Worm (Caenorhabditis elegans): ENCODE data around the gene acs-20.

The acs-20 gene

DNA sequence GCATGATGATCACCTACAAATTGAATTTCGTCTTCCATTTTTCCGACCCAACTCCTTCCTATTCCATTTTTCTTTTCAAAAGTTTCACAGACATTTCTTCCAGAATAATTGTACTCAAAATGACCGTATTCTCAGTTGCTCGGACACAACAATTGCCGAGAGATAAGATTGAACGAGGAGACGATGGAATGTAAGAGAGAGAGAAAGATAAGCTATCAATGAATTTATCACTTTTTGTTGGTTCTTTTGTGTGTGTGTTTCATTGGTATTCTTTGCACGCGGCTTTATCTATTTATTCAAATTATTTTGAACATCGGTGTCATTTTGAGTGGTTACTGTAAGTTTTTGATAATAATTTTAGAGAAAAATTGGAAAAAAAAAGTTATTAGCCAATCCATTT lies 21.9 kb upstream of the acs-20 start, which contains the start of gene ugt-65:
TSS of gene ugt-65 (plus strand) at position 229 of the 400 bp plus-strand sequence.
- TF ChIP-seq elt-1 (tag; optimal IDR thresholded peaks at IDR 0.05): no peak
- TF ChIP-seq crh-2 (tag; optimal IDR thresholded peaks at IDR 0.05): peak; percentile 15
- peak; percentile 71 for TF ChIP-seq fos-1 (tag; optimal IDR thresholded peaks at IDR 0.05)
- TF ChIP-seq blmp-1 (tag; optimal IDR thresholded peaks at IDR 0.05; ENCODE audit: insufficient read depth): no peak
- no peak for TF ChIP-seq R02D3.7 (tag; optimal IDR thresholded peaks at IDR 0.05)
- peak; percentile 86 for TF ChIP-seq sma-9 (GFP tag; optimal IDR thresholded peaks at IDR 0.05)
- TF ChIP-seq sma-9 (tag; optimal IDR thresholded peaks at IDR 0.05): no peak
- TF ChIP-seq nhr-21 (tag; optimal IDR thresholded peaks at IDR 0.05): no peak
- no peak for TF ChIP-seq elt-3 (tag; optimal IDR thresholded peaks at IDR 0.05)
- no peak for TF ChIP-seq gmeb-1 (tag; optimal IDR thresholded peaks at IDR 0.05)
- peak; percentile 6 for TF ChIP-seq F13H6.1 (tag; optimal IDR thresholded peaks at IDR 0.05)

ce11 chrIV:12419291-12419690 lies 20.8 kb upstream of the acs-20 start:
- TF ChIP-seq nhr-11 (tag; optimal IDR thresholded peaks at IDR 0.05): no peak
- TF ChIP-seq sma-9 (GFP tag; optimal IDR thresholded peaks at IDR 0.05): peak; percentile 28
- no peak for TF ChIP-seq sma-9 (tag; optimal IDR thresholded peaks at IDR 0.05)

- TF ChIP-seq C34F6.9 (tag; optimal IDR thresholded peaks at IDR 0.05) (peak; percentile 35), ztf-4 (tag; optimal IDR thresholded peaks at IDR 0.05) (no peak), unc-62 (GFP tag; optimal IDR thresholded peaks at IDR 0.05) (no peak), skn-1 (tag; optimal IDR thresholded peaks at IDR 0.05) (no peak), nhr-11 (tag; optimal IDR thresholded peaks at IDR 0.05) (no peak), ama-1 (optimal IDR thresholded peaks at IDR 0.05) (no peak), sma-9 (GFP tag; optimal IDR thresholded peaks at IDR 0.05) (peak; percentile 48), sma-9 (tag; optimal IDR thresholded peaks at IDR 0.05) (no peak), elt-1 (tag; optimal IDR thresholded peaks at IDR 0.05) (no peak), nhr-237 (tag; optimal IDR thresholded peaks at IDR 0.05) (no peak), lin-39 (tag; optimal IDR thresholded peaks at IDR 0.05) (no peak), zag-1 (tag; optimal IDR thresholded peaks at IDR 0.05) (no peak), unc-55 (GFP tag; optimal IDR thresholded peaks at IDR 0.05) (peak; percentile 51), lsy-2 (tag; optimal IDR thresholded peaks at IDR 0.05) (peak; percentile 13 to 58), ztf-11 (tag; optimal IDR thresholded peaks at IDR 0.05) (no peak), snpc-4 (tag; optimal IDR thresholded peaks at IDR 0.05) (no peak), F13H6.1 (tag; optimal IDR thresholded peaks at IDR 0.05) (peak; percentile 42), dmd-4 (tag; optimal IDR thresholded peaks at IDR 0.05) (no peak), alr-1 (tag; optimal IDR thresholded peaks at IDR 0.05) (no peak), ceh-82 (tag; optimal IDR thresholded peaks at IDR 0.05) (no peak), ZK546.5 (tag; optimal IDR thresholded peaks at IDR 0.05) (no peak), mdl-1 (tag; optimal IDR thresholded peaks at IDR 0.05) (no peak), nhr-21 (tag; optimal IDR thresholded peaks at IDR 0.05) (no peak), R02D3.7 (tag; optimal IDR thresholded peaks at IDR 0.05) (no peak), nhr-23 (tag; optimal IDR thresholded peaks at IDR 0.05) (no peak), mbf-1 (tag; optimal IDR thresholded peaks at IDR 0.05) (no peak), Y55F3AM.14 (GFP tag; optimal IDR thresholded peaks at IDR 0.05) (peak; percentile 35), nhr-25 (tag; optimal IDR thresholded peaks at IDR 0.05) (no peak), ceh-16 (tag; optimal IDR thresholded peaks at IDR 0.05) (no peak), elt-3 (tag; optimal IDR thresholded peaks at IDR 0.05) (no peak), lin-11 (tag; optimal IDR thresholded peaks at IDR 0.05) (peak; percentile 19), mab-5 (tag; optimal IDR thresholded peaks at IDR 0.05) (no peak), gmeb-1 (tag; optimal IDR thresholded peaks at IDR 0.05) (peak; percentile 36), lin-13 (GFP tag; optimal IDR thresholded peaks at IDR 0.05) (peak; percentile 37), crh-2 (tag; optimal IDR thresholded peaks at IDR 0.05) (no peak), sem-4 (tag; optimal IDR thresholded peaks at IDR 0.05) (no peak), fos-1 (tag; optimal IDR thresholded peaks at IDR 0.05) (peak; percentile 55), unc-39 (tag; optimal IDR thresholded peaks at IDR 0.05) (no peak), nhr-129 (tag; optimal IDR thresholded peaks at IDR 0.05) (peak; percentile 91), peb-1 (tag; optimal IDR thresholded peaks at IDR 0.05) (no peak), ztf-1 (GFP tag; conservative IDR thresholded peaks at IDR 0.05) (no peak), nhr-77 (tag; optimal IDR thresholded peaks at IDR 0.05) (no peak), nhr-6 (tag; optimal IDR thresholded peaks at IDR 0.05) (no peak), aly-2 (tag; optimal IDR thresholded peaks at IDR 0.05) (no peak), sma-3 (GFP tag; optimal IDR thresholded peaks at IDR 0.05) (peak; percentile 8), nhr-12 (tag; optimal IDR thresholded peaks at IDR 0.05) (no peak), blmp-1 (tag; optimal IDR thresholded peaks at IDR 0.05; ENCODE audit: insufficient read depth) (no peak), nhr-10 (tag; optimal IDR thresholded peaks at IDR 0.05) (no peak), egl-27 (tag; optimal IDR thresholded peaks at IDR 0.05) (peak; percentile 16)
Observed at ce11 chrIV:12417536-12418195, 19.2 kb upstream of the acs-20 start, which contains the start of gene F08G5.3. Gene F08G5.3 (minus strand): TSS chrIV:12417586.

Measured in whole organism, L2 larva.